Worm (Caenorhabditis elegans) whole organism, L4 larva: Measurements from ENCODE around the gene chil-15.

Experiments
- daf-12 ChIP-seq: fragments of 150-350 bp; optimal IDR thresholded peaks from 2 replicates; lab custom pipeline; 2014; ENCODE audit warnings: missing biosample characterization, missing genetic modification reagents, missing genetic modification characterization
- duxl-1 ChIP-seq: sonication (generic microtip); optimal IDR thresholded peaks from 2 replicates; lab custom pipeline; 2016; ENCODE audit warnings: mild to moderate bottlenecking, missing genetic modification characterization, moderate library complexity, missing compliant biosample characterization; ENCODE audit not compliant: poor library complexity
- hmg-1.1 ChIP-seq: fragments of 200-800 bp; sonication (Bioruptor generic); IDR thresholded peaks from 2 replicates; pipeline ENCODE4 v1.3.6; 2022; ENCODE audit warnings: missing genetic modification reagents, missing genetic modification characterization, missing compliant biosample characterization
- mep-1 ChIP-seq: fragments of 150-350 bp; sonication (generic microtip); optimal IDR thresholded peaks from 3 replicates; lab custom pipeline; 2014; ENCODE audit warnings: missing biosample characterization, missing genetic modification characterization
- nhr-48 ChIP-seq: sonication (generic microtip); optimal IDR thresholded peaks from 2 replicates; lab custom pipeline; 2016; ENCODE audit warnings: mild to moderate bottlenecking, missing genetic modification characterization, missing compliant biosample characterization
- snpc-4 ChIP-seq: fragments of 150-350 bp; optimal IDR thresholded peaks from 2 replicates; lab custom pipeline; 2014; ENCODE audit warnings: missing biosample characterization, missing genetic modification characterization
- unc-130 ChIP-seq: sonication (generic microtip); optimal IDR thresholded peaks from 2 replicates; lab custom pipeline; 2016; ENCODE audit warnings: missing genetic modification reagents, missing genetic modification characterization, missing compliant biosample characterization
- zag-1 ChIP-seq: fragments of 150-350 bp; optimal IDR thresholded peaks from 2 replicates; lab custom pipeline; 2014; ENCODE audit warnings: missing biosample characterization, missing genetic modification characterization
- ztf-11 ChIP-seq: fragments of 150-350 bp; optimal IDR thresholded peaks from 2 replicates; lab custom pipeline; 2014; ENCODE audit warnings: missing biosample characterization, missing genetic modification characterization

DNA sequence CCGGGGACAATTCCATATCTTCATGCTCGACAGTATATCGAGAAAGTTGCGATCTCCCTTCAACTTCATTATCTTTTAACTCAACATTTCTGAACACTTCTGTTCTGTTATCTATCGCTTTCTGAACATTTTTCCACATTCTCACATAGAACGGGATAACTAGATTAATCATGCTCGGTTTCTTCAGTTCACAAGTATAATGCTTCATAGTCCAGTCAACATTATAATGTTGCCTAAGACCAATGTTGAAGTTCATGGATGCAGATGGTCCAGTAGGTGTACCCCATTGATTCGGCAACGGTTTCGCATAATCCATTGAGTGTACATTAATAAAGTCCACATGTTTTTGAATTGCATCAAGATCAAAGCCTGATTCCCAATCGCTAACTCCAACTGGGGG lies 4.6 kb downstream of the chil-15 start:
- no peak for TF ChIP-seq duxl-1 (tag; lab: Kevin White, UChicago)
- TF ChIP-seq ztf-11 (tag; lab: Kevin White, UChicago): no peak
- no peak for TF ChIP-seq nhr-48
- TF ChIP-seq zag-1 (tag; lab: Kevin White, UChicago): no peak
- TF ChIP-seq unc-130 (GFP tag; lab: Kevin White, UChicago): no peak
- TF ChIP-seq daf-12 (tag; lab: Kevin White, UChicago): no peak
- no peak for TF ChIP-seq hmg-1.1
- no peak for TF ChIP-seq mep-1 (tag; lab: Kevin White, UChicago)
- no peak for TF ChIP-seq snpc-4 (tag; lab: Kevin White, UChicago)
